Fruit fly (Drosophila melanogaster): Measurements from ENCODE around the gene Klp3A.

The Klp3A gene

dm6 chrX:2608470-2609157 is 4.8 kb upstream of the Klp3A start, which contains the start of gene Smyd3 (continued):
- TF ChIP-seq E2f1 (GFP tag; IDR thresholded peaks at IDR 0.05), result peak; percentile 76
- peak; percentile 86 for TF ChIP-seq CG4360 (GFP tag; IDR thresholded peaks at IDR 0.05)
- no peak for TF ChIP-seq HLHmδ (GFP tag; optimal IDR thresholded peaks at IDR 0.05)
- TF ChIP-seq lola (GFP tag; optimal IDR thresholded peaks at IDR 0.05), result peak in 1 of 3 experiments; percentile 50
- TF ChIP-seq CG2199 (GFP tag; IDR thresholded peaks at IDR 0.05), result no peak
- TF ChIP-seq CG7372 (GFP tag; IDR thresholded peaks at IDR 0.05), result no peak
- peak; percentile 61 for TF ChIP-seq CG5245 (GFP tag; optimal IDR thresholded peaks at IDR 0.05)
- TF ChIP-seq ash1 (GFP tag; optimal IDR thresholded peaks at IDR 0.05), result no peak
- no peak for TF ChIP-seq Dll (GFP tag; IDR thresholded peaks at IDR 0.05; ENCODE audit: partially characterized antibody)

dm6 chrX:2593753-2594096 is 10.1 kb downstream of the Klp3A start:
- TF ChIP-seq CG14965 (GFP tag; optimal IDR thresholded peaks at IDR 0.05; ENCODE audit: borderline replicate concordance), result peak; percentile 63
- TF ChIP-seq zen2 (GFP tag; IDR thresholded peaks at IDR 0.05; ENCODE audit: partially characterized antibody), result no peak
- TF ChIP-seq CG17186 (GFP tag; optimal IDR thresholded peaks at IDR 0.05), result peak; percentile 47
- TF ChIP-seq Rfx (GFP tag; IDR thresholded peaks at IDR 0.05), result peak; percentile 98
- TF ChIP-seq en (GFP tag; optimal IDR thresholded peaks at IDR 0.05), result peak; percentile 69
- TF ChIP-seq scrt (GFP tag; optimal IDR thresholded peaks at IDR 0.05), result peak; percentile 87
- TF ChIP-seq mam (GFP tag; optimal IDR thresholded peaks at IDR 0.05), result peak; percentile 97
- TF ChIP-seq CTCF (GFP tag; optimal IDR thresholded peaks at IDR 0.05), result peak; percentile 45
- peak; percentile 93 for TF ChIP-seq Xrp1 (GFP tag; IDR thresholded peaks at IDR 0.05)
- TF ChIP-seq gt (GFP tag; IDR thresholded peaks at IDR 0.05), result peak; percentile 66
- TF ChIP-seq Mes4 (GFP tag; optimal IDR thresholded peaks at IDR 0.05), result peak; percentile 64
- TF ChIP-seq HLH54F (GFP tag; optimal IDR thresholded peaks at IDR 0.05), result peak; percentile 91
- no peak for TF ChIP-seq nau (GFP tag; optimal IDR thresholded peaks at IDR 0.05)
- no peak for TF ChIP-seq CG6791 (GFP tag; IDR thresholded peaks at IDR 0.05; ENCODE audit: partially characterized antibody)
- peak; percentile 78 for TF ChIP-seq Hmx (GFP tag; optimal IDR thresholded peaks at IDR 0.05)
- peak; percentile 97 for TF ChIP-seq Antp (GFP tag; optimal IDR thresholded peaks at IDR 0.05)
- peak; percentile 49 for TF ChIP-seq NC2α (GFP tag; optimal IDR thresholded peaks at IDR 0.05)
- no peak for TF ChIP-seq bbx (GFP tag; IDR thresholded peaks at IDR 0.05; ENCODE audit: partially characterized antibody)
- TF ChIP-seq Hey (tag; optimal IDR thresholded peaks at IDR 0.05), result peak; percentile 68
- peak; percentile 79 for TF ChIP-seq CG16815 (GFP tag; optimal IDR thresholded peaks at IDR 0.05)
- peak; percentile 82 for TF ChIP-seq CG2712 (tag; optimal IDR thresholded peaks at IDR 0.05)
- TF ChIP-seq CG33557 (GFP tag; optimal IDR thresholded peaks at IDR 0.05), result no peak
- TF ChIP-seq lilli (GFP tag; optimal IDR thresholded peaks at IDR 0.05), result peak; percentile 96
- no peak for TF ChIP-seq eve (GFP tag; optimal IDR thresholded peaks at IDR 0.05)
- TF ChIP-seq fd3F (GFP tag; optimal IDR thresholded peaks at IDR 0.05), result peak; percentile 85
- peak; percentile 61 for TF ChIP-seq Nf-YC (tag; optimal IDR thresholded peaks at IDR 0.05)
- peak; percentile 82 for TF ChIP-seq Ravus (GFP tag; IDR thresholded peaks at IDR 0.05)
- TF ChIP-seq Ets97D (GFP tag; optimal IDR thresholded peaks at IDR 0.05), result peak; percentile 69
- peak; percentile 55 for TF ChIP-seq crol (GFP tag; IDR thresholded peaks at IDR 0.05)
- TF ChIP-seq Atf3 (GFP tag; optimal IDR thresholded peaks at IDR 0.05), result peak; percentile 78
- TF ChIP-seq E2f2 (GFP tag; IDR thresholded peaks at IDR 0.05), result peak; percentile 67
- TF ChIP-seq Six4 (GFP tag; optimal IDR thresholded peaks at IDR 0.05), result peak; percentile 91
- TF ChIP-seq CG6689 (GFP tag; IDR thresholded peaks at IDR 0.05), result peak; percentile 94
- TF ChIP-seq klu (GFP tag; IDR thresholded peaks at IDR 0.05), result peak; percentile 87
- peak; percentile 50 for TF ChIP-seq nom (GFP tag; optimal IDR thresholded peaks at IDR 0.05)
- peak; percentile 82 for TF ChIP-seq tio (GFP tag; optimal IDR thresholded peaks at IDR 0.05)
- TF ChIP-seq Camta (GFP tag; optimal IDR thresholded peaks at IDR 0.05), result peak; percentile 86
- TF ChIP-seq crp (GFP tag; optimal IDR thresholded peaks at IDR 0.05), result peak in 1 of 2 experiments; percentile 39
- TF ChIP-seq Rx (GFP tag; IDR thresholded peaks at IDR 0.05), result peak; percentile 93
- TF ChIP-seq ac (GFP tag; optimal IDR thresholded peaks at IDR 0.05), result peak; percentile 36
- TF ChIP-seq CG9215 (GFP tag; IDR thresholded peaks at IDR 0.05), result peak; percentile 92

Data from whole organism, embryonic.